Fruit fly (Drosophila melanogaster) whole organism, embryonic: ENCODE data around the gene slp1.

Source experiments
- B-H1 ChIP-seq: fragments of 200-800 bp; sonication (Bioruptor generic); IDR thresholded peaks from 3 replicates; pipeline ENCODE4 v1.3.6; 2022; ENCODE audit warnings: missing biosample characterization, missing genetic modification characterization
- B-H2 ChIP-seq: fragments of 200-800 bp; sonication (Bioruptor generic); optimal IDR thresholded peaks from 2 replicates; lab custom pipeline; 2018; ENCODE audit warnings: missing biosample characterization, mild to moderate bottlenecking, missing genetic modification characterization
- Bgb ChIP-seq: fragments of 200-800 bp; sonication (Bioruptor generic); IDR thresholded peaks from 2 replicates; pipeline ENCODE4 v1.3.6; 2022; ENCODE audit warnings: missing biosample characterization, missing genetic modification characterization; ENCODE audit not compliant: partially characterized antibody
- CG10274 ChIP-seq: fragments of 200-800 bp; sonication (Bioruptor generic); optimal IDR thresholded peaks from 3 replicates; lab custom pipeline; 2017; ENCODE audit warnings: missing biosample characterization, mild to moderate bottlenecking, missing genetic modification characterization
- CG10959 ChIP-seq: fragments of 200-800 bp; sonication (Bioruptor generic); IDR thresholded peaks from 2 replicates; pipeline ENCODE4 v1.3.6; 2022; ENCODE audit warnings: missing biosample characterization, missing genetic modification characterization
- CG12071 ChIP-seq: fragments of 200-800 bp; sonication (Bioruptor generic); optimal IDR thresholded peaks from 3 replicates; lab custom pipeline; 2018; ENCODE audit warnings: missing biosample characterization, mild to moderate bottlenecking, missing genetic modification characterization
- CG13624 ChIP-seq: fragments of 200-800 bp; sonication (Bioruptor generic); optimal IDR thresholded peaks from 2 replicates; lab custom pipeline; 2016; ENCODE audit warnings: missing biosample characterization, missing genetic modification characterization
- CG15514 ChIP-seq: fragments of 200-800 bp; sonication (Bioruptor generic); optimal IDR thresholded peaks from 3 replicates; lab custom pipeline; 2017; ENCODE audit warnings: missing biosample characterization, missing genetic modification characterization, mild to moderate bottlenecking, moderate library complexity, missing genetic modification reagents
- CG1603 ChIP-seq: fragments of 200-800 bp; sonication (Bioruptor generic); optimal IDR thresholded peaks from 2 replicates; lab custom pipeline; 2019; ENCODE audit warnings: missing biosample characterization, mild to moderate bottlenecking, missing genetic modification characterization, moderate library complexity
- CG17186 ChIP-seq: fragments of 200-800 bp; sonication (Bioruptor generic); optimal IDR thresholded peaks from 3 replicates; lab custom pipeline; 2017; ENCODE audit warnings: missing biosample characterization, missing genetic modification reagents, missing genetic modification characterization
- CG17385 ChIP-seq: fragments of 200-800 bp; sonication (Bioruptor generic); optimal IDR thresholded peaks from 3 replicates; lab custom pipeline; 2018; ENCODE audit warnings: missing biosample characterization, mild to moderate bottlenecking, missing genetic modification characterization
- CG17829 ChIP-seq: fragments of 200-800 bp; optimal IDR thresholded peaks from 2 replicates; lab custom pipeline; 2019; ENCODE audit warnings: missing biosample characterization, mild to moderate bottlenecking, missing genetic modification characterization, moderate library complexity
- CG1792 ChIP-seq: fragments of 200-800 bp; sonication (Bioruptor generic); optimal IDR thresholded peaks from 2 replicates; lab custom pipeline; 2016; ENCODE audit warnings: missing biosample characterization, missing genetic modification characterization
- CG18599 ChIP-seq: fragments of 200-800 bp; sonication (Bioruptor generic); optimal IDR thresholded peaks from 3 replicates; lab custom pipeline; 2017; ENCODE audit warnings: missing biosample characterization, missing genetic modification characterization, mild to moderate bottlenecking, moderate library complexity, missing genetic modification reagents
- CG2889 ChIP-seq: fragments of 200-800 bp; sonication (Bioruptor generic); IDR thresholded peaks from 3 replicates; pipeline ENCODE4 v1.3.6; 2022; ENCODE audit warnings: missing biosample characterization, missing genetic modification characterization
- CG3065 ChIP-seq: fragments of 200-800 bp; sonication (Bioruptor generic); optimal IDR thresholded peaks from 2 replicates; lab custom pipeline; 2016; ENCODE audit warnings: missing biosample characterization, missing genetic modification characterization
- CG3163 ChIP-seq: fragments of 200-800 bp; sonication (Bioruptor generic); optimal IDR thresholded peaks from 3 replicates; lab custom pipeline; 2016; ENCODE audit warnings: missing biosample characterization, missing genetic modification characterization
- CG32767 ChIP-seq: fragments of 200-800 bp; sonication (Bioruptor generic); IDR thresholded peaks from 2 replicates; pipeline ENCODE4 v1.3.6; 2022; ENCODE audit warnings: missing biosample characterization, missing genetic modification characterization
- CG42726 ChIP-seq: fragments of 200-800 bp; sonication (Bioruptor generic); IDR thresholded peaks from 2 replicates; pipeline ENCODE4 v1.3.6; 2022; ENCODE audit warnings: missing biosample characterization, missing genetic modification characterization; ENCODE audit not compliant: partially characterized antibody
- CG6654 ChIP-seq: fragments of 200-800 bp; sonication (Bioruptor generic); optimal IDR thresholded peaks from 2 replicates; lab custom pipeline; 2017; ENCODE audit warnings: missing biosample characterization, mild to moderate bottlenecking, missing genetic modification characterization
- CG8765 ChIP-seq: fragments of 200-800 bp; sonication (Bioruptor generic); IDR thresholded peaks from 2 replicates; pipeline ENCODE4 v1.3.6; 2022; ENCODE audit warnings: missing biosample characterization, missing genetic modification characterization
- CG9437 ChIP-seq: fragments of 200-800 bp; sonication (Bioruptor generic); optimal IDR thresholded peaks from 2 replicates; lab custom pipeline; 2018; ENCODE audit warnings: missing biosample characterization, mild to moderate bottlenecking, missing genetic modification characterization
- CoRest ChIP-seq: fragments of 200-800 bp; sonication (Bioruptor generic); optimal IDR thresholded peaks from 3 replicates; lab custom pipeline; 2018; ENCODE audit warnings: missing biosample characterization, mild to moderate bottlenecking, missing genetic modification characterization, moderate library complexity
- D19A ChIP-seq: fragments of 200-800 bp; optimal IDR thresholded peaks from 3 replicates; lab custom pipeline; 2019; ENCODE audit warnings: missing biosample characterization, mild to moderate bottlenecking, missing genetic modification characterization, moderate library complexity
- Dip2 ChIP-seq: fragments of 200-800 bp; sonication (Bioruptor generic); IDR thresholded peaks from 2 replicates; pipeline ENCODE4 v1.3.6; 2022; ENCODE audit warnings: missing biosample characterization, missing genetic modification characterization
- Dref ChIP-seq: fragments of 200-800 bp; sonication (Bioruptor generic); IDR thresholded peaks from 2 replicates; pipeline ENCODE4 v1.3.6; 2022; ENCODE audit warnings: missing biosample characterization, missing genetic modification characterization
- Kr ChIP-seq: fragments of 200-800 bp; sonication (Bioruptor generic); optimal IDR thresholded peaks from 2 replicates; lab custom pipeline; 2017; ENCODE audit warnings: missing biosample characterization, mild to moderate bottlenecking, missing genetic modification characterization
- Lhr ChIP-seq: fragments of 200-800 bp; sonication (Bioruptor generic); optimal IDR thresholded peaks from 3 replicates; lab custom pipeline; 2017; ENCODE audit warnings: mild to moderate bottlenecking, missing biosample characterization, missing genetic modification reagents, missing genetic modification characterization
- Lim3 ChIP-seq: fragments of 200-800 bp; sonication (Bioruptor generic); IDR thresholded peaks from 2 replicates; pipeline ENCODE4 v1.3.6; 2022; ENCODE audit warnings: missing biosample characterization, missing genetic modification characterization
- Nf-YB ChIP-seq: fragments of 200-800 bp; sonication (Bioruptor generic); optimal IDR thresholded peaks from 3 replicates; lab custom pipeline; 2019; ENCODE audit warnings: missing biosample characterization, mild to moderate bottlenecking, missing genetic modification characterization, moderate library complexity
- Opbp ChIP-seq: fragments of 200-800 bp; sonication (Bioruptor generic); IDR thresholded peaks from 3 replicates; pipeline ENCODE4 v1.3.6; 2022; ENCODE audit warnings: missing biosample characterization, missing genetic modification characterization; ENCODE audit not compliant: partially characterized antibody
- Sry-δ ChIP-seq: fragments of 200-800 bp; sonication (Bioruptor generic); optimal IDR thresholded peaks from 2 replicates; lab custom pipeline; 2016; ENCODE audit warnings: missing biosample characterization, missing genetic modification characterization
- al ChIP-seq: fragments of 200-800 bp; sonication (Bioruptor generic); IDR thresholded peaks from 2 replicates; pipeline ENCODE4 v1.3.6; 2022; ENCODE audit warnings: missing biosample characterization, missing genetic modification characterization
- ash1 ChIP-seq: fragments of 200-800 bp; sonication (Bioruptor generic); optimal IDR thresholded peaks from 2 replicates; lab custom pipeline; 2018; ENCODE audit warnings: missing biosample characterization, mild to moderate bottlenecking, missing genetic modification characterization
- bsh ChIP-seq, 2 experiments: fragments of 200-800 bp; sonication (Bioruptor generic); optimal IDR thresholded peaks; 2 replicates each; lab custom pipeline; 2017 to 2018; ENCODE audit warnings: mild to moderate bottlenecking in 2 of 2, missing biosample characterization in 2 of 2, missing genetic modification characterization in 2 of 2, moderate library complexity in 1 of 2
- chm ChIP-seq: fragments of 200-800 bp; sonication (Bioruptor generic); IDR thresholded peaks from 2 replicates; pipeline ENCODE4 v1.3.6; 2022; ENCODE audit warnings: missing biosample characterization, missing genetic modification characterization
- chn ChIP-seq: fragments of 200-800 bp; sonication (Bioruptor generic); optimal IDR thresholded peaks from 2 replicates; lab custom pipeline; 2016; ENCODE audit warnings: missing biosample characterization, missing genetic modification characterization
- crol ChIP-seq: fragments of 200-800 bp; sonication (Bioruptor generic); IDR thresholded peaks from 2 replicates; pipeline ENCODE4 v1.3.6; 2022; ENCODE audit warnings: missing biosample characterization, missing genetic modification characterization
- danr ChIP-seq: fragments of 200-800 bp; sonication (Bioruptor generic); IDR thresholded peaks from 2 replicates; pipeline ENCODE4 v1.3.6; 2022; ENCODE audit warnings: missing biosample characterization, missing genetic modification characterization
- esg ChIP-seq: fragments of 200-800 bp; sonication (Bioruptor generic); conservative IDR thresholded peaks from 2 replicates; pipeline ENCODE4 v1.3.6; 2022; ENCODE audit warnings: missing biosample characterization, missing genetic modification characterization
- ewg ChIP-seq: fragments of 200-800 bp; sonication (Bioruptor generic); optimal IDR thresholded peaks from 3 replicates; lab custom pipeline; 2017; ENCODE audit warnings: mild to moderate bottlenecking, missing biosample characterization, missing genetic modification reagents, missing genetic modification characterization
- fd96Cb ChIP-seq: fragments of 200-800 bp; sonication (Bioruptor generic); optimal IDR thresholded peaks from 2 replicates; lab custom pipeline; 2018; ENCODE audit warnings: missing biosample characterization, mild to moderate bottlenecking, missing genetic modification characterization, moderate library complexity
- grn ChIP-seq: fragments of 200-800 bp; sonication (Bioruptor generic); optimal IDR thresholded peaks from 3 replicates; lab custom pipeline; 2017; ENCODE audit warnings: missing biosample characterization, missing genetic modification characterization
- h ChIP-seq: fragments of >200 bp; optimal IDR thresholded peaks from 2 replicates; lab custom pipeline; 2017
- org-1 ChIP-seq: fragments of 200-800 bp; sonication (Bioruptor generic); optimal IDR thresholded peaks from 2 replicates; lab custom pipeline; 2017; ENCODE audit warnings: missing biosample characterization, missing genetic modification characterization
- pros ChIP-seq: fragments of 200-800 bp; sonication (Bioruptor generic); optimal IDR thresholded peaks from 3 replicates; lab custom pipeline; 2019; ENCODE audit warnings: missing biosample characterization, mild to moderate bottlenecking, missing genetic modification characterization, moderate library complexity
- sens ChIP-seq: fragments of 200-800 bp; sonication (Bioruptor generic); peaks from one replicate; lab custom pipeline; 2016; ENCODE audit warnings: missing biosample characterization, missing genetic modification characterization
- seq ChIP-seq: fragments of 200-800 bp; sonication (Bioruptor generic); IDR thresholded peaks from 2 replicates; pipeline ENCODE4 v1.3.6; 2022; ENCODE audit warnings: missing biosample characterization, missing genetic modification characterization
- sob ChIP-seq: fragments of 200-800 bp; sonication (Bioruptor generic); IDR thresholded peaks from 2 replicates; pipeline ENCODE4 v1.3.6; 2022; ENCODE audit warnings: missing biosample characterization, missing genetic modification characterization
- trh ChIP-seq: fragments of 200-800 bp; sonication (Bioruptor generic); optimal IDR thresholded peaks from 2 replicates; lab custom pipeline; 2016; ENCODE audit warnings: missing biosample characterization, missing genetic modification characterization
- ttk ChIP-seq: fragments of 200-800 bp; sonication (Bioruptor generic); IDR thresholded peaks from 2 replicates; pipeline ENCODE4 v2.1.2; 2022; ENCODE audit warnings: missing biosample characterization, missing genetic modification characterization
- z ChIP-seq: fragments of 200-800 bp; sonication (Bioruptor generic); IDR thresholded peaks from 3 replicates; pipeline ENCODE4 v1.3.6; 2022; ENCODE audit warnings: missing biosample characterization, missing genetic modification characterization

The slp1 gene

DNA sequence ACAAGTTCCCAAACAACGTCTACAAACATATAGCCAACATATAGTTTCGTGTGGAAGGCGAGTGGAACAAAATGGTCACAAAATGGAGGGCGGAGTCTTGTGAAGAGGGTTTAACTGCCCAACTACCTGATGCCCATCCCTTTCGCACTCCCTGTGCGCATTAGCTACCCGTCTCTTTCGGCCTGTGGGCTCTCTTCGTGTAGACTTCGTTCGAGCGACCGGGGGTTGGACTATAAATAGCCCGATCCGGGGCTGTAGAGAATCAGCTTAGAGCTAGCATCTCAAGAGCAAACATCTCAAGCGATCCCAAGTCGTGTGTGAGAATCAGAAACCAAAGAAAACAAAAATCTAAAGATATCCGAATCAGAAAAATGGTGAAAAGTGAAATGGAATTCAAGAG lies at the start of gene slp1 (continued):
- TF ChIP-seq Lim3 (GFP tag; lab: Robert Waterston, UW), result no peak
- no peak for TF ChIP-seq Sry-δ (GFP tag; lab: Kevin White, UChicago)
- peak; percentile 67 for TF ChIP-seq pros (GFP tag; lab: Kevin White, UChicago)
- TF ChIP-seq Opbp (GFP tag; lab: Robert Waterston, UW), result peak; percentile 55; the same call in 2 of the 3 replicates
- no peak for TF ChIP-seq CG3163 (GFP tag; lab: Kevin White, UChicago)
- TF ChIP-seq Dref (GFP tag; lab: Robert Waterston, UW), result no peak
- TF ChIP-seq al (GFP tag; lab: Robert Waterston, UW), result no peak
- TF ChIP-seq CG17829, result peak; percentile 44
- no peak for TF ChIP-seq grn (GFP tag; lab: Kevin White, UChicago)
- TF ChIP-seq ewg, result peak; percentile 51
- TF ChIP-seq CG6654 (GFP tag; lab: Kevin White, UChicago), result no peak
- peak; percentile 6 for TF ChIP-seq chn (GFP tag; lab: Kevin White, UChicago)
- peak; percentile 56; the same call in 1 of the 2 replicates for TF ChIP-seq crol
- TF ChIP-seq D19A, result peak; percentile 1
- no peak for TF ChIP-seq CG13624 (GFP tag; lab: Kevin White, UChicago)
- no peak for TF ChIP-seq CG17186 (GFP tag; lab: Kevin White, UChicago)
- TF ChIP-seq CG17385 (GFP tag; lab: Kevin White, UChicago), result no peak
- peak; percentile 26; the same call in 1 of the 2 replicates for TF ChIP-seq CG42726 (GFP tag; lab: Robert Waterston, UW)
- TF ChIP-seq z, result peak; percentile 58; the same call in 1 of the 3 replicates
- TF ChIP-seq org-1 (GFP tag; lab: Kevin White, UChicago), result no peak
- no peak for TF ChIP-seq fd96Cb
- peak; percentile 93 for TF ChIP-seq seq (GFP tag; lab: Robert Waterston, UW)
- peak; percentile 97 for TF ChIP-seq Nf-YB (GFP tag; lab: Kevin White, UChicago)
- no peak for TF ChIP-seq CG3065
- TF ChIP-seq CG8765 (GFP tag; lab: Robert Waterston, UW), result 0 out of 2 replicates have a peak, but pooled peaks have one; percentile 7
- TF ChIP-seq chm (GFP tag; lab: Robert Waterston, UW), result peak; percentile 12; the same call in 1 of the 2 replicates
- TF ChIP-seq trh (GFP tag; lab: Kevin White, UChicago), result no peak
- no peak for TF ChIP-seq CG2889
- TF ChIP-seq h (lab: Kevin White, UChicago), result no peak
- TF ChIP-seq CoRest, result peak; percentile 26
- TF ChIP-seq ash1 (GFP tag; lab: Kevin White, UChicago), result peak; percentile 51
- peak; percentile 34; the same call in 1 of the 2 replicates for TF ChIP-seq Bgb (GFP tag; lab: Robert Waterston, UW)
- TF ChIP-seq Dip2 (GFP tag; lab: Robert Waterston, UW), result no peak
- no peak for TF ChIP-seq CG1792 (GFP tag; lab: Kevin White, UChicago)
- TF ChIP-seq CG10274, result no peak
- no peak for TF ChIP-seq sob (GFP tag; lab: Robert Waterston, UW)
- TF ChIP-seq CG32767, result no peak
- peak; percentile 65 for TF ChIP-seq sens (GFP tag; lab: Kevin White, UChicago)
- no peak for TF ChIP-seq CG1603
- TF ChIP-seq ttk (GFP tag; lab: Robert Waterston, UW), result no peak; the same call in 1 of the 2 replicates
- TF ChIP-seq CG9437 (GFP tag; lab: Kevin White, UChicago), result no peak
- no peak for TF ChIP-seq esg
- no peak for TF ChIP-seq Kr (GFP tag; lab: Kevin White, UChicago)
- no peak for TF ChIP-seq danr
- no peak for TF ChIP-seq CG18599 (GFP tag; lab: Kevin White, UChicago)
- TF ChIP-seq CG15514 (GFP tag; lab: Kevin White, UChicago), result no peak
- TF ChIP-seq CG12071 (GFP tag; lab: Kevin White, UChicago), result peak; percentile 5
- no peak for TF ChIP-seq CG10959 (GFP tag; lab: Robert Waterston, UW)
- no peak for TF ChIP-seq Lhr
- TF ChIP-seq bsh (GFP tag; optimal IDR thresholded peaks at IDR 0.05; lab: Kevin White, UChicago), result no peak
- TF ChIP-seq B-H1, result no peak
- TF ChIP-seq B-H2 (GFP tag; lab: Kevin White, UChicago), result no peak
